Fruit fly (Drosophila melanogaster) whole organism, embryonic: ENCODE measurements around the gene CG14269.

Source experiments
- Antp ChIP-seq: fragments of 200-800 bp; sonication (Bioruptor generic); optimal IDR thresholded peaks from 3 replicates; lab custom pipeline; 2016; ENCODE audit warnings: missing biosample characterization, missing genetic modification characterization
- Awh ChIP-seq: fragments of 200-800 bp; sonication (Bioruptor generic); IDR thresholded peaks from 2 replicates; pipeline ENCODE4, ENCODE4 v1.3.6; 2022; ENCODE audit warnings: missing biosample characterization, missing genetic modification characterization
- BEAF-32 ChIP-seq: fragments of 200-800 bp; sonication (Bioruptor generic); optimal IDR thresholded peaks from 3 replicates; lab custom pipeline; 2017; ENCODE audit warnings: missing biosample characterization, missing genetic modification characterization, mild to moderate bottlenecking, moderate library complexity, missing genetic modification reagents
- Bteb2 ChIP-seq: fragments of 200-800 bp; sonication (Bioruptor generic); optimal IDR thresholded peaks from 2 replicates; lab custom pipeline; 2016; ENCODE audit warnings: missing biosample characterization, missing genetic modification characterization
- CG10274 ChIP-seq: fragments of 200-800 bp; sonication (Bioruptor generic); optimal IDR thresholded peaks from 3 replicates; lab custom pipeline; 2017; ENCODE audit warnings: missing biosample characterization, mild to moderate bottlenecking, missing genetic modification characterization
- CG11456 ChIP-seq: fragments of 200-800 bp; sonication (Bioruptor generic); IDR thresholded peaks from 3 replicates; pipeline ENCODE4 v1.3.6; 2022; ENCODE audit warnings: missing biosample characterization, missing genetic modification characterization
- CG12769 ChIP-seq: fragments of 200-800 bp; sonication (Bioruptor generic); optimal IDR thresholded peaks from 2 replicates; lab custom pipeline; 2019; ENCODE audit warnings: missing biosample characterization, mild to moderate bottlenecking, missing genetic modification characterization, moderate library complexity
- CG13296 ChIP-seq: fragments of 200-800 bp; sonication (Bioruptor generic); optimal IDR thresholded peaks from 3 replicates; lab custom pipeline; 2018; ENCODE audit warnings: missing biosample characterization, mild to moderate bottlenecking, missing genetic modification characterization
- CG18262 ChIP-seq: fragments of 200-800 bp; optimal IDR thresholded peaks from 3 replicates; lab custom pipeline; 2019; ENCODE audit warnings: missing biosample characterization, mild to moderate bottlenecking, missing genetic modification characterization, moderate library complexity
- CG2202 ChIP-seq: fragments of 200-800 bp; sonication (Bioruptor generic); optimal IDR thresholded peaks from 2 replicates; lab custom pipeline; 2018; ENCODE audit warnings: missing biosample characterization, mild to moderate bottlenecking, missing genetic modification characterization
- CG32772 ChIP-seq: fragments of 200-800 bp; sonication (Bioruptor generic); IDR thresholded peaks from 2 replicates; pipeline ENCODE4 v1.3.6; 2022; ENCODE audit warnings: missing biosample characterization, missing genetic modification characterization
- CG5180 ChIP-seq: fragments of 200-800 bp; sonication (Bioruptor generic); optimal IDR thresholded peaks from 3 replicates; lab custom pipeline; 2017; ENCODE audit warnings: missing biosample characterization, missing genetic modification characterization, mild to moderate bottlenecking, moderate library complexity, missing genetic modification reagents
- CG8359 ChIP-seq: fragments of 200-800 bp; sonication (Bioruptor generic); optimal IDR thresholded peaks from 2 replicates; lab custom pipeline; 2017; ENCODE audit warnings: missing biosample characterization, mild to moderate bottlenecking, missing genetic modification characterization, borderline replicate concordance
- CHES-1-like ChIP-seq: fragments of 200-800 bp; sonication (Bioruptor generic); optimal IDR thresholded peaks from 2 replicates; lab custom pipeline; 2016; ENCODE audit warnings: missing biosample characterization, missing genetic modification characterization
- Dad ChIP-seq: fragments of 200-800 bp; sonication (Bioruptor generic); optimal IDR thresholded peaks from 3 replicates; lab custom pipeline; 2016; ENCODE audit warnings: missing biosample characterization, missing genetic modification characterization
- Doc2 ChIP-seq: fragments of 200-800 bp; sonication (Bioruptor generic); IDR thresholded peaks from 2 replicates; pipeline ENCODE4 v1.3.6; 2022; ENCODE audit warnings: missing biosample characterization, missing genetic modification characterization
- Drgx ChIP-seq: fragments of 200-800 bp; sonication (Bioruptor generic); IDR thresholded peaks from 2 replicates; pipeline ENCODE4 v1.3.6; 2022; ENCODE audit warnings: missing biosample characterization, missing genetic modification characterization
- Ets65A ChIP-seq: fragments of 200-800 bp; sonication (Bioruptor generic); peaks from one replicate; lab custom pipeline; 2016; ENCODE audit warnings: missing biosample characterization, missing genetic modification characterization
- Fer3 ChIP-seq: fragments of 200-800 bp; sonication (Bioruptor generic); optimal IDR thresholded peaks from 2 replicates; lab custom pipeline; 2018; ENCODE audit warnings: missing biosample characterization, mild to moderate bottlenecking, missing genetic modification characterization, moderate library complexity
- HHEX ChIP-seq: fragments of 200-800 bp; sonication (Bioruptor generic); optimal IDR thresholded peaks from 3 replicates; lab custom pipeline; 2017; ENCODE audit warnings: missing biosample characterization, mild to moderate bottlenecking, missing genetic modification characterization, missing genetic modification reagents
- Lim3 ChIP-seq: fragments of 200-800 bp; sonication (Bioruptor generic); IDR thresholded peaks from 2 replicates; pipeline ENCODE4 v1.3.6; 2022; ENCODE audit warnings: missing biosample characterization, missing genetic modification characterization
- Oli ChIP-seq: fragments of 200-800 bp; sonication (Bioruptor generic); optimal IDR thresholded peaks from 2 replicates; lab custom pipeline; 2018; ENCODE audit warnings: missing biosample characterization, mild to moderate bottlenecking, missing genetic modification characterization, moderate library complexity
- PHDP ChIP-seq: fragments of 200-800 bp; sonication (Bioruptor generic); optimal IDR thresholded peaks from 3 replicates; lab custom pipeline; 2018; ENCODE audit warnings: missing biosample characterization, mild to moderate bottlenecking, missing genetic modification characterization, moderate library complexity
- Pdp1 ChIP-seq, 2 experiments: fragments of 200-800 bp; sonication (Bioruptor generic); optimal IDR thresholded peaks; 3 replicates each; lab custom pipeline; 2016; ENCODE audit warnings: missing biosample characterization in 2 of 2, missing genetic modification characterization in 2 of 2, mild to moderate bottlenecking in 1 of 2, moderate library complexity in 1 of 2
- Sry-β ChIP-seq: fragments of 200-800 bp; sonication (Bioruptor generic); optimal IDR thresholded peaks from 2 replicates; lab custom pipeline; 2018; ENCODE audit warnings: missing biosample characterization, mild to moderate bottlenecking, missing genetic modification characterization, moderate library complexity
- Sry-δ ChIP-seq: fragments of 200-800 bp; sonication (Bioruptor generic); optimal IDR thresholded peaks from 2 replicates; lab custom pipeline; 2016; ENCODE audit warnings: missing biosample characterization, missing genetic modification characterization
- Usf ChIP-seq: fragments of 200-800 bp; sonication (Bioruptor generic); optimal IDR thresholded peaks from 2 replicates; lab custom pipeline; 2017; ENCODE audit warnings: missing genotype, missing biosample characterization, missing genetic modification characterization
- ab ChIP-seq: fragments of 200-800 bp; sonication (Bioruptor generic); optimal IDR thresholded peaks from 2 replicates; lab custom pipeline; 2016; ENCODE audit warnings: missing biosample characterization, missing genetic modification characterization
- ac ChIP-seq: fragments of 200-800 bp; sonication (Bioruptor generic); optimal IDR thresholded peaks from 3 replicates; lab custom pipeline; 2017; ENCODE audit warnings: missing biosample characterization, mild to moderate bottlenecking, missing genetic modification characterization
- bcd ChIP-seq: fragments of 200-800 bp; sonication (Bioruptor generic); optimal IDR thresholded peaks from 2 replicates; lab custom pipeline; 2017; ENCODE audit warnings: missing biosample characterization, mild to moderate bottlenecking, missing genetic modification characterization
- bsh ChIP-seq, 2 experiments: fragments of 200-800 bp; sonication (Bioruptor generic); optimal IDR thresholded peaks; 2 replicates each; lab custom pipeline; 2017 to 2018; ENCODE audit warnings: mild to moderate bottlenecking in 2 of 2, missing biosample characterization in 2 of 2, missing genetic modification characterization in 2 of 2, moderate library complexity in 1 of 2
- cg ChIP-seq: fragments of 200-800 bp; sonication (Bioruptor generic); optimal IDR thresholded peaks from 3 replicates; lab custom pipeline; 2019; ENCODE audit warnings: missing biosample characterization, mild to moderate bottlenecking, missing genetic modification characterization, moderate library complexity
- corto ChIP-seq: fragments of 200-800 bp; sonication (Bioruptor generic); optimal IDR thresholded peaks from 2 replicates; lab custom pipeline; 2016; ENCODE audit warnings: missing biosample characterization, mild to moderate bottlenecking, missing genetic modification characterization, moderate library complexity
- ftz-f1 ChIP-seq: fragments of 200-800 bp; sonication (Bioruptor generic); optimal IDR thresholded peaks from 2 replicates; lab custom pipeline; 2016; ENCODE audit warnings: missing biosample characterization, missing genetic modification characterization
- gsb ChIP-seq: fragments of 200-800 bp; sonication (Bioruptor generic); IDR thresholded peaks from 2 replicates; pipeline ENCODE4 v1.3.6; 2022; ENCODE audit warnings: missing biosample characterization, missing genetic modification characterization
- hkb ChIP-seq, 2 experiments: fragments of 200-800 bp in 1 of 2; fragments of >200 bp in 1 of 2; sonication (Bioruptor generic) in 1 of 2; IDR thresholded peaks in 1 of 2; optimal IDR thresholded peaks in 1 of 2; 2 replicates each; pipeline versions ENCODE4 v1.3.6 to Lab custom; 2017 to 2022; ENCODE audit warnings: missing biosample characterization in 1 of 2, missing genetic modification characterization in 1 of 2
- jing ChIP-seq: fragments of 200-800 bp; sonication (Bioruptor generic); optimal IDR thresholded peaks from 2 replicates; lab custom pipeline; 2018; ENCODE audit warnings: missing biosample characterization, mild to moderate bottlenecking, missing genetic modification characterization
- ken ChIP-seq: fragments of 200-800 bp; sonication (Bioruptor generic); IDR thresholded peaks from 3 replicates; pipeline ENCODE4 v1.3.6; 2022; ENCODE audit warnings: missing biosample characterization, missing genetic modification characterization
- kni ChIP-seq: fragments of 200-800 bp; sonication (Bioruptor generic); optimal IDR thresholded peaks from 3 replicates; lab custom pipeline; 2017; ENCODE audit warnings: mild to moderate bottlenecking, missing biosample characterization, missing genetic modification reagents, missing genetic modification characterization
- lbe ChIP-seq: fragments of 200-800 bp; sonication (Bioruptor generic); optimal IDR thresholded peaks from 2 replicates; lab custom pipeline; 2016; ENCODE audit warnings: missing biosample characterization, mild to moderate bottlenecking, missing genetic modification characterization
- lov ChIP-seq, 2 experiments: fragments of 200-800 bp in 1 of 2; fragments of >200 bp in 1 of 2; sonication (Bioruptor generic) in 1 of 2; IDR thresholded peaks in 1 of 2; optimal IDR thresholded peaks in 1 of 2; 2 replicates in 1 of 2; 3 replicates in 1 of 2; pipeline versions ENCODE4 v1.3.6 to Lab custom; 2017 to 2022; ENCODE audit warnings: missing biosample characterization in 1 of 2, missing genetic modification characterization in 1 of 2
- pan ChIP-seq, 4 experiments: fragments of >200 bp in 3 of 4; fragments of 200-800 bp in 1 of 4; sonication (Bioruptor generic) in 1 of 4; optimal IDR thresholded peaks in 3 of 4; IDR thresholded peaks in 1 of 4; 2 replicates each; pipeline versions ENCODE4 v1.3.6 to Lab custom; 2017 to 2022; ENCODE audit warnings: missing biosample characterization in 2 of 4, missing genetic modification characterization in 2 of 4, mixed read lengths in 1 of 4
- pnt ChIP-seq: fragments of 200-800 bp; sonication (Bioruptor generic); optimal IDR thresholded peaks from 3 replicates; lab custom pipeline; 2016; ENCODE audit warnings: missing biosample characterization, missing genetic modification characterization
- pum ChIP-seq: fragments of 200-800 bp; sonication (Bioruptor generic); optimal IDR thresholded peaks from 2 replicates; lab custom pipeline; 2016; ENCODE audit warnings: missing biosample characterization, missing genetic modification characterization
- unpg ChIP-seq: fragments of 200-800 bp; sonication (Bioruptor generic); optimal IDR thresholded peaks from 3 replicates; lab custom pipeline; 2018; ENCODE audit warnings: missing biosample characterization, mild to moderate bottlenecking, missing genetic modification characterization, moderate library complexity

CG14269 gene

dm6 chrX:3408609-3409237 lies 26.9 kb downstream of the CG14269 start (continued):
- TF ChIP-seq PHDP (peak; percentile 19), corto (GFP tag; lab: Kevin White, UChicago) (peak; percentile 46), unpg (GFP tag; lab: Kevin White, UChicago) (peak; percentile 30), CG8359 (GFP tag; lab: Kevin White, UChicago) (no peak), bsh (GFP tag; optimal IDR thresholded peaks at IDR 0.05; lab: Kevin White, UChicago) (peak; percentile 17 to 80), kni (GFP tag; lab: Kevin White, UChicago) (no peak), CG10274 (GFP tag; lab: Kevin White, UChicago) (no peak), BEAF-32 (GFP tag; lab: Kevin White, UChicago) (no peak), lbe (GFP tag; lab: Kevin White, UChicago) (peak; percentile 78), Drgx (GFP tag; lab: Robert Waterston, UW) (peak; percentile 69), CG2202 (tag; lab: Kevin White, UChicago) (no peak)

DNA sequence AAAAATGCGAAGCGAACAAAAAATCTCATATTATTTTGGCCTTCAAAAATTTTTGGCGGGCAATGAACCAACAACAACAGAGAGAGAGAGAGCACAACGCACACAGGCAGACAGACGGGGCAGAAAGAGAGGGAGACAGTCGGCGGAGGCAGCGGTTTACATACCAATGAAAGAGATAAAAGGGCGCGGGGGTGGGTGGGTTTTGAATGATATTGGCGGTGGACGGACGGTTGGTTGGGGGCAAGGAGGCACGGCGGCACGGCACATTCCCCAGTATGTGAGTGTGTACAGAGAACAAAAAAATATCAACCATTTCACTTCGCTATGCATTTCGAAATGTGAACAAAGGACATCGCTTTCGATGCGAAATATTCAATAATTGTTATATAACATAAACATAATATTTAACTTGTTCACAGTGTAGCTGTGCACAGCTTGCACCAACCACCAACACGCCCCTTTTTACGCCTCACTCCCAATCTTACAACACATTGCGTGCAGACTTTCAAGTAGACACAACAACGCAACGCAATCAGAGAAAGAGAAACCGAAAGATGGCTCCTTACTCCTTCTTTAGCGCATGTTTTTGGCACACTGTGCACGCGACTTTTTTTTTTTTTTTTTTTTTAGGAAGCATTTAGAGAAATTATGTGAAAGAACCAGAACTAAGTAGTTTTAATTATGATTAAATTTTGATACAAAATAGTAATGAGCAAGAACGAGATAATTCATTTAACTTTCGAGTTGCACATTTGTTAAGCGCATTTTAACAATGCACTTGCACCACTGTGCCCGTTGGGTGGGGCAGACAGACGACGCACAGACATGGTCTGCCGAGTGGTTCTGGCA lies 27.6 kb downstream of the CG14269 start:
- TF ChIP-seq ftz-f1 (GFP tag; lab: Kevin White, UChicago): peak; percentile 75
- TF ChIP-seq gsb (GFP tag; lab: Robert Waterston, UW): no peak
- TF ChIP-seq Ets65A: peak; percentile 57
- TF ChIP-seq Oli: no peak
- no peak for TF ChIP-seq ac (GFP tag; lab: Kevin White, UChicago)
- no peak for TF ChIP-seq Awh
- TF ChIP-seq pnt (GFP tag; lab: Kevin White, UChicago): peak; percentile 24
- peak; percentile 1 for TF ChIP-seq pum
- TF ChIP-seq Fer3 (tag; lab: Kevin White, UChicago): no peak
- no peak for TF ChIP-seq Usf (GFP tag; lab: Kevin White, UChicago)
- TF ChIP-seq pan (optimal IDR thresholded peaks at IDR 0.05; lab: Kevin White, UChicago): no peak
- no peak for TF ChIP-seq pan (GFP tag; optimal IDR thresholded peaks at IDR 0.05 in 1 of 2, IDR thresholded peaks at IDR 0.05 in 1 of 2)
- no peak for TF ChIP-seq Antp
- no peak for TF ChIP-seq ken (GFP tag; lab: Robert Waterston, UW)
- peak in 1 of 2 experiments; percentile 78 for TF ChIP-seq Pdp1 (GFP tag; optimal IDR thresholded peaks at IDR 0.05; lab: Kevin White, UChicago)
- TF ChIP-seq CG11456 (GFP tag; lab: Robert Waterston, UW): no peak
- no peak for TF ChIP-seq Bteb2 (GFP tag; lab: Kevin White, UChicago)
- no peak for TF ChIP-seq CHES-1-like (GFP tag; lab: Kevin White, UChicago)
- 0 out of 2 replicates have a peak, but pooled peaks have one; percentile 4 for TF ChIP-seq CG32772 (GFP tag; lab: Robert Waterston, UW)
- no peak for TF ChIP-seq Lim3 (GFP tag; lab: Robert Waterston, UW)
- TF ChIP-seq Dad (GFP tag; lab: Kevin White, UChicago): no peak
- no peak for TF ChIP-seq CG13296
- TF ChIP-seq Sry-δ (GFP tag; lab: Kevin White, UChicago): no peak
- TF ChIP-seq CG12769 (tag; lab: Kevin White, UChicago): peak; percentile 62
- TF ChIP-seq lov (optimal IDR thresholded peaks at IDR 0.05; lab: Kevin White, UChicago): no peak
- no peak for TF ChIP-seq lov (GFP tag; IDR thresholded peaks at IDR 0.05; lab: Robert Waterston, UW)
- TF ChIP-seq Sry-β (GFP tag; lab: Kevin White, UChicago): no peak
- no peak for TF ChIP-seq cg (GFP tag; lab: Kevin White, UChicago)
- no peak for TF ChIP-seq HHEX (GFP tag; lab: Kevin White, UChicago)
- no peak for TF ChIP-seq ab (GFP tag; lab: Kevin White, UChicago)
- TF ChIP-seq hkb (optimal IDR thresholded peaks at IDR 0.05; lab: Kevin White, UChicago): no peak
- TF ChIP-seq hkb (GFP tag; IDR thresholded peaks at IDR 0.05; lab: Robert Waterston, UW): no peak
- TF ChIP-seq bcd (GFP tag; lab: Kevin White, UChicago): no peak
- no peak for TF ChIP-seq CG18262 (tag; lab: Kevin White, UChicago)
- TF ChIP-seq CG5180 (GFP tag; lab: Kevin White, UChicago): no peak
- TF ChIP-seq jing (GFP tag; lab: Kevin White, UChicago): no peak
- no peak for TF ChIP-seq Doc2 (GFP tag; lab: Robert Waterston, UW)
